Worm (Caenorhabditis elegans): ENCODE data around the gene str-163.
A peak's percentile ranks its signal among the peaks of the same experiment; 100 is the strongest.

The str-163 gene

DNA sequence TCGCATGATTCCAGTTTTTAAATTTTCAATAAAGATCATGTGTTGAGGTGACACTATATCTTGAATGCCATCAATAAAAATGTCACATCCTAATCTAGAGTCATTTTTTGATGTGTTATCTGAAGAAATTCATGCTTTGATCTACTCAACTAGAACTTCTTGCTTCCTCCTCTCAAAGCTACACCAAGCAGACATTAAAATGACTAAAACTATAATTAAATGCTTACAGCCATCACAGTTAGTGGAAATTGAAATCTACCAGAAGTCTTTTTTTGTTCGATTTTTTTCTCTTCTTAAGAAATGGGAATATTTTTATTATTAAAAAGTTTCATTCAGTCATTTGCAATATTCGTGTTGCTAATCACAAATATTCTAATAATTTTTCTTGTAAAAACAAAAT is 36.2 kb upstream of the str-163 start, which contains the start of gene str-158:
Gene str-158 (plus strand): TSS at position 301 of the 400 bp plus-strand sequence.
- no peak for TF ChIP-seq lin-29 (GFP tag; IDR thresholded peaks at IDR 0.05)
- TF ChIP-seq lim-7 (GFP tag; IDR thresholded peaks at IDR 0.05), result no peak
- TF ChIP-seq ama-1 (optimal IDR thresholded peaks at IDR 0.05), result no peak
- TF ChIP-seq daf-8 (GFP tag; IDR thresholded peaks at IDR 0.05), result no peak
- no peak for TF ChIP-seq lsy-2 (tag; optimal IDR thresholded peaks at IDR 0.05)
- no peak for TF ChIP-seq ceh-28 (tag; optimal IDR thresholded peaks at IDR 0.05)
- no peak for TF ChIP-seq mep-1 (tag; optimal IDR thresholded peaks at IDR 0.05)
- TF ChIP-seq ztf-11 (tag; optimal IDR thresholded peaks at IDR 0.05), result no peak

DNA sequence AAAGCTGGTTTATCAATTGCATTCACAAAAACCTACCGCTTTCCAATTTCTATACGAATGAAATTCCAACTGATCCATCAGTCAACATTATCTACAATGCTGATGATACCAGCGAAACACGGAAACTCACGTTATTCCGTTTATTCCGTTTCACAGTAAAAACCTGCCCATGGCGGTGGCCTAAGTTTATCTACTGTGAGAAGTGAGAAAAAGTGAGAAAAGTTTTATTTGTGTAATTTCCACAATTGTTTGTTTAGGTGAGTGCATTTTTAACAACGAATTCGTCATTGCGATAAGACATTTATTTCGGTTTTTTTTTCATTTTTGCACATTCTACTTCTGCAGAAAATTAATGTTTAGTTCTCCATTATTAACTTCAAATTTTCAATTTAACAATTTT is 23.9 kb upstream of the str-163 start, which contains the start of gene Y9C9A.8:
Gene Y9C9A.8 (plus strand): TSS at position 301 of the 400 bp plus-strand sequence.
- TF ChIP-seq daf-16 (GFP tag; optimal IDR thresholded peaks at IDR 0.05) (no peak), daf-16 (tag; optimal IDR thresholded peaks at IDR 0.05) (peak; percentile 30), mes-2 (tag; optimal IDR thresholded peaks at IDR 0.05; ENCODE audit: poor library complexity, severe bottlenecking) (no peak), nhr-102 (tag; optimal IDR thresholded peaks at IDR 0.05) (no peak), hlh-30 (tag; optimal IDR thresholded peaks at IDR 0.05; ENCODE audit: insufficient read depth) (no peak)

DNA sequence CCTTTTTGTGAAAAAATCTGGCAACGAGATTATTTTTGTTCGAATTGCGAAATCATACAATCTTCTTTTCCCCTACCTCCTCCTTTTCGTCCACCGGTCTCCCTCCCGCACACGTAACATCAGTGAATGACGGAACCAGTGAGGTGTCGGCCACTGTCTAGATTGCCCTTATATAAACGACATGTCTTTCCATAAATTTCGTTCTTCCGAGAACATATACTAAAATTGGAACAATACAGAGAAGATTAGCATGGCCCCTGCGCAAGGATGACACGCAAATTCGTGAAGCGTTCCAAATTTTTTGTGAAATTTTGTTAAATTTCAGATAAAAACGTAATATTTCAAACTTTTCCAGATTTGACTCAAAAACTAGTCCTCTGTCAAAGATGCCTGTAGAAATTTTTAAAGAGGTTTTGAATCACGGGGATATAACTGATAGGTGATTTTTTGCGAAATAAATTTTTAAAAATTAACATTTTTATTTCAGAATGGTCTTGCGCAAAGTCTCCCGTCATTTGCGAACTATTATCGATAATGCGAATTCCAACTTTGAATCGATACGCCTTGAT is 23.1 kb upstream of the str-163 start:
- TF ChIP-seq hlh-30 (tag; optimal IDR thresholded peaks at IDR 0.05; ENCODE audit: insufficient read depth), result peak; percentile 25
- no peak; the same call in 1 of the 2 replicates for TF ChIP-seq saeg-2 (GFP tag; IDR thresholded peaks at IDR 0.05)
- peak; percentile 74; the same call in 1 of the 2 replicates for TF ChIP-seq Y48G9A.11 (GFP tag; IDR thresholded peaks at IDR 0.05)
- peak; percentile 89 for TF ChIP-seq F26F4.8 (GFP tag; conservative IDR thresholded peaks at IDR 0.05)
- TF ChIP-seq jun-1 (tag; optimal IDR thresholded peaks at IDR 0.05), result no peak
- no peak for TF ChIP-seq F10B5.3 (tag; optimal IDR thresholded peaks at IDR 0.05)
- TF ChIP-seq daf-16 (GFP tag; optimal IDR thresholded peaks at IDR 0.05), result peak in 1 of 2 experiments; percentile 56
- TF ChIP-seq daf-16 (tag; optimal IDR thresholded peaks at IDR 0.05), result peak; percentile 48
- TF ChIP-seq arid-1 (GFP tag; conservative IDR thresholded peaks at IDR 0.05), result no peak
- no peak for TF ChIP-seq unc-39 (tag; optimal IDR thresholded peaks at IDR 0.05)
- peak; percentile 61 for TF ChIP-seq aha-1 (tag)
- TF ChIP-seq pqm-1 (tag; optimal IDR thresholded peaks at IDR 0.05), result no peak
- TF ChIP-seq cey-2 (tag; optimal IDR thresholded peaks at IDR 0.05; ENCODE audit: borderline replicate concordance, insufficient read depth), result no peak
- TF ChIP-seq daf-19 (GFP tag; conservative IDR thresholded peaks at IDR 0.05), result 0 out of 2 replicates have a peak, but pooled peaks have one; percentile 29
- no peak for TF ChIP-seq lim-7 (GFP tag; IDR thresholded peaks at IDR 0.05)
- TF ChIP-seq mdt-29 (GFP tag; IDR thresholded peaks at IDR 0.05), result peak; percentile 77
- no peak for TF ChIP-seq lin-1 (GFP tag; IDR thresholded peaks at IDR 0.05)
- TF ChIP-seq tag-97 (GFP tag; IDR thresholded peaks at IDR 0.05), result no peak
- no peak for TF ChIP-seq mep-1 (tag; optimal IDR thresholded peaks at IDR 0.05)
- TF ChIP-seq F49E8.2 (tag; optimal IDR thresholded peaks at IDR 0.05; ENCODE audit: borderline replicate concordance), result peak; percentile 79
- TF ChIP-seq T20F7.1 (GFP tag; optimal IDR thresholded peaks at IDR 0.05), result no peak
- TF ChIP-seq spr-1 (tag; optimal IDR thresholded peaks at IDR 0.05), result peak; percentile 57
- peak; percentile 98 for TF ChIP-seq snpc-1.2 (GFP tag; IDR thresholded peaks at IDR 0.05)
- no peak for TF ChIP-seq F44E2.7 (GFP tag; IDR thresholded peaks at IDR 0.05)
- TF ChIP-seq ceh-82 (tag; optimal IDR thresholded peaks at IDR 0.05), result no peak
- TF ChIP-seq nhr-237 (tag; optimal IDR thresholded peaks at IDR 0.05), result no peak
- peak; percentile 37 to 50; a peak in 1 of 4 replicates for TF ChIP-seq madf-5 (GFP tag; IDR thresholded peaks at IDR 0.05)
- TF ChIP-seq ZK337.2 (GFP tag; IDR thresholded peaks at IDR 0.05), result 0 out of 2 replicates have a peak, but pooled peaks have one; percentile 59
- no peak for TF ChIP-seq mxl-3 (GFP tag; optimal IDR thresholded peaks at IDR 0.05)
- TF ChIP-seq skn-1 (tag; optimal IDR thresholded peaks at IDR 0.05), result no peak
- TF ChIP-seq mes-2 (tag; optimal IDR thresholded peaks at IDR 0.05; ENCODE audit: poor library complexity, severe bottlenecking), result no peak
- no peak for TF ChIP-seq lir-3 (tag; optimal IDR thresholded peaks at IDR 0.05)
- no peak for TF ChIP-seq dmd-9 (GFP tag; IDR thresholded peaks at IDR 0.05)
- no peak for TF ChIP-seq unc-62 (GFP tag; optimal IDR thresholded peaks at IDR 0.05 in 1 of 2)
- no peak for TF ChIP-seq unc-62 (tag; optimal IDR thresholded peaks at IDR 0.05)
- no peak for TF ChIP-seq nhr-11 (tag; optimal IDR thresholded peaks at IDR 0.05)
- no peak for TF ChIP-seq ama-1 (optimal IDR thresholded peaks at IDR 0.05)
- TF ChIP-seq pha-4 (GFP tag; IDR thresholded peaks at IDR 0.05), result peak; percentile 51; the same call in 1 of the 2 replicates
- no peak for TF ChIP-seq pha-4 (tag; optimal IDR thresholded peaks at IDR 0.05)
- no peak for TF ChIP-seq lsy-2 (tag; optimal IDR thresholded peaks at IDR 0.05)
- no peak for TF ChIP-seq D1046.2 (GFP tag; IDR thresholded peaks at IDR 0.05)

All from whole organism, L4 larva.